Fruit fly (Drosophila melanogaster): ENCODE measurements around the gene aay.

dm6 chr3L:9425838-9426237, 2.8 kb downstream of the aay start:
- no peak for TF ChIP-seq Met (GFP tag; optimal IDR thresholded peaks at IDR 0.05)
- TF ChIP-seq Gug (GFP tag; IDR thresholded peaks at IDR 0.05): no peak

All from whole organism, prepupa.